Fruit fly (Drosophila melanogaster) whole organism, embryonic: ENCODE results near the gene CG14984.

Experiments
- Abd-B ChIP-seq: fragments of 200-800 bp; sonication (Bioruptor generic); optimal IDR thresholded peaks from 2 replicates; lab custom pipeline; 2018; ENCODE audit warnings: missing biosample characterization, mild to moderate bottlenecking, missing genetic modification characterization, moderate library complexity
- Bteb2 ChIP-seq: fragments of 200-800 bp; sonication (Bioruptor generic); optimal IDR thresholded peaks from 2 replicates; lab custom pipeline; 2016; ENCODE audit warnings: missing biosample characterization, missing genetic modification characterization
- CG10209 ChIP-seq: fragments of 200-800 bp; sonication (Bioruptor generic); optimal IDR thresholded peaks from 3 replicates; lab custom pipeline; 2017; ENCODE audit warnings: missing biosample characterization, mild to moderate bottlenecking, missing genetic modification characterization, missing genetic modification reagents
- CG10654 ChIP-seq: fragments of 200-800 bp; sonication (Bioruptor generic); optimal IDR thresholded peaks from 2 replicates; lab custom pipeline; 2016; ENCODE audit warnings: missing biosample characterization, missing genetic modification characterization
- CG14050 ChIP-seq: fragments of 200-800 bp; sonication (Bioruptor generic); IDR thresholded peaks from 3 replicates; pipeline ENCODE4 v1.3.6; 2022; ENCODE audit warnings: missing biosample characterization, missing genetic modification characterization
- CG14860 ChIP-seq: fragments of 200-800 bp; sonication (Bioruptor generic); IDR thresholded peaks from 3 replicates; pipeline ENCODE4 v1.3.6; 2022; ENCODE audit warnings: missing biosample characterization, missing genetic modification characterization; ENCODE audit not compliant: partially characterized antibody
- CG15269 ChIP-seq: fragments of 200-800 bp; sonication (Bioruptor generic); optimal IDR thresholded peaks from 2 replicates; lab custom pipeline; 2018; ENCODE audit warnings: missing biosample characterization, mild to moderate bottlenecking, missing genetic modification characterization, moderate library complexity
- CG17385 ChIP-seq: fragments of 200-800 bp; sonication (Bioruptor generic); optimal IDR thresholded peaks from 3 replicates; lab custom pipeline; 2018; ENCODE audit warnings: missing biosample characterization, mild to moderate bottlenecking, missing genetic modification characterization
- CG18619 ChIP-seq: fragments of 200-800 bp; sonication (Bioruptor generic); optimal IDR thresholded peaks from 3 replicates; lab custom pipeline; 2017; ENCODE audit warnings: missing biosample characterization, mild to moderate bottlenecking, missing genetic modification characterization
- CG30431 ChIP-seq: fragments of 200-800 bp; sonication (Bioruptor generic); optimal IDR thresholded peaks from 2 replicates; lab custom pipeline; 2017; ENCODE audit warnings: missing biosample characterization, missing genetic modification characterization
- CG34376 ChIP-seq: fragments of 200-800 bp; sonication (Bioruptor generic); optimal IDR thresholded peaks from 2 replicates; lab custom pipeline; 2018; ENCODE audit warnings: missing biosample characterization, mild to moderate bottlenecking, missing genetic modification characterization
- CG4328 ChIP-seq: fragments of 200-800 bp; sonication (Bioruptor generic); optimal IDR thresholded peaks from 3 replicates; lab custom pipeline; 2017; ENCODE audit warnings: missing biosample characterization, missing genetic modification reagents, missing genetic modification characterization
- CG4360 ChIP-seq: fragments of 200-800 bp; sonication (Bioruptor generic); IDR thresholded peaks from 2 replicates; pipeline ENCODE4 v1.3.6; 2022; ENCODE audit warnings: missing biosample characterization, missing genetic modification characterization
- CG5245 ChIP-seq: fragments of 200-800 bp; sonication (Bioruptor generic); optimal IDR thresholded peaks from 3 replicates; lab custom pipeline; 2016; ENCODE audit warnings: missing biosample characterization, missing genetic modification characterization
- CG7963 ChIP-seq: fragments of 200-800 bp; sonication (Bioruptor generic); IDR thresholded peaks from 3 replicates; pipeline ENCODE4 v1.3.6; 2022; ENCODE audit warnings: missing biosample characterization, missing genetic modification characterization; ENCODE audit not compliant: partially characterized antibody
- CG9609 ChIP-seq: fragments of 200-800 bp; sonication (Bioruptor generic); optimal IDR thresholded peaks from 3 replicates; lab custom pipeline; 2016; ENCODE audit warnings: missing biosample characterization, missing genetic modification characterization
- Camta ChIP-seq: fragments of 200-800 bp; sonication (Bioruptor generic); optimal IDR thresholded peaks from 2 replicates; lab custom pipeline; 2016; ENCODE audit warnings: missing biosample characterization, missing genetic modification characterization
- D19B ChIP-seq: fragments of 200-800 bp; sonication (Bioruptor generic); optimal IDR thresholded peaks from 2 replicates; lab custom pipeline; 2017; ENCODE audit warnings: missing biosample characterization, mild to moderate bottlenecking, missing genetic modification characterization
- Dip3 ChIP-seq: fragments of 200-800 bp; sonication (Bioruptor generic); optimal IDR thresholded peaks from 3 replicates; lab custom pipeline; 2016; ENCODE audit warnings: missing biosample characterization, missing genetic modification characterization
- Dll ChIP-seq: fragments of 200-800 bp; sonication (Bioruptor generic); IDR thresholded peaks from 4 replicates; pipeline ENCODE4 v1.3.6; 2022; ENCODE audit warnings: missing biosample characterization, missing genetic modification characterization; ENCODE audit not compliant: partially characterized antibody
- Elba2 ChIP-seq: fragments of 200-800 bp; sonication (Bioruptor generic); optimal IDR thresholded peaks from 3 replicates; lab custom pipeline; 2016; ENCODE audit warnings: missing biosample characterization, missing genetic modification characterization
- Ets65A ChIP-seq: fragments of 200-800 bp; sonication (Bioruptor generic); peaks from one replicate; lab custom pipeline; 2016; ENCODE audit warnings: missing biosample characterization, missing genetic modification characterization
- Ets97D ChIP-seq: fragments of 200-800 bp; sonication (Bioruptor generic); optimal IDR thresholded peaks from 3 replicates; lab custom pipeline; 2016; ENCODE audit warnings: missing biosample characterization, missing genetic modification characterization
- Mad ChIP-seq: fragments of 200-800 bp; sonication (Bioruptor generic); optimal IDR thresholded peaks from 2 replicates; lab custom pipeline; 2016; ENCODE audit warnings: missing biosample characterization, missing genetic modification characterization
- Mrtf ChIP-seq: fragments of 200-800 bp; sonication (Bioruptor generic); IDR thresholded peaks from 3 replicates; pipeline ENCODE4 v1.3.6; 2022; ENCODE audit warnings: missing biosample characterization, missing genetic modification characterization
- Opbp ChIP-seq: fragments of 200-800 bp; sonication (Bioruptor generic); IDR thresholded peaks from 3 replicates; pipeline ENCODE4 v1.3.6; 2022; ENCODE audit warnings: missing biosample characterization, missing genetic modification characterization; ENCODE audit not compliant: partially characterized antibody
- PHDP ChIP-seq: fragments of 200-800 bp; sonication (Bioruptor generic); optimal IDR thresholded peaks from 3 replicates; lab custom pipeline; 2018; ENCODE audit warnings: missing biosample characterization, mild to moderate bottlenecking, missing genetic modification characterization, moderate library complexity
- Rx ChIP-seq: fragments of 200-800 bp; sonication (Bioruptor generic); IDR thresholded peaks from 2 replicates; pipeline ENCODE4 v1.3.6; 2022; ENCODE audit warnings: missing biosample characterization, missing genetic modification characterization
- Sox100B ChIP-seq: fragments of 200-800 bp; sonication (Bioruptor generic); optimal IDR thresholded peaks from 3 replicates; lab custom pipeline; 2018; ENCODE audit warnings: missing biosample characterization, mild to moderate bottlenecking, missing genetic modification characterization
- bab2 ChIP-seq: fragments of 200-800 bp; sonication (Bioruptor generic); optimal IDR thresholded peaks from 2 replicates; lab custom pipeline; 2016; ENCODE audit warnings: missing biosample characterization, missing genetic modification characterization
- bigmax ChIP-seq: fragments of 200-800 bp; sonication (Bioruptor generic); optimal IDR thresholded peaks from 2 replicates; lab custom pipeline; 2018; ENCODE audit warnings: missing biosample characterization, mild to moderate bottlenecking, missing genetic modification characterization
- chif ChIP-seq, 2 experiments: fragments of 200-800 bp; sonication (Bioruptor generic); optimal IDR thresholded peaks; 3 replicates each; lab custom pipeline; 2016; ENCODE audit warnings: missing biosample characterization in 2 of 2, missing genetic modification characterization in 2 of 2
- ci ChIP-seq: fragments of 200-800 bp; sonication (Bioruptor generic); IDR thresholded peaks from 3 replicates; pipeline ENCODE4 v1.3.6; 2022; ENCODE audit warnings: missing biosample characterization, missing genetic modification characterization
- corto ChIP-seq: fragments of 200-800 bp; sonication (Bioruptor generic); optimal IDR thresholded peaks from 2 replicates; lab custom pipeline; 2016; ENCODE audit warnings: missing biosample characterization, mild to moderate bottlenecking, missing genetic modification characterization, moderate library complexity
- dm ChIP-seq: fragments of 200-800 bp; sonication (Bioruptor generic); optimal IDR thresholded peaks from 3 replicates; lab custom pipeline; 2016; ENCODE audit warnings: missing biosample characterization, missing genetic modification characterization
- eyg ChIP-seq: fragments of 200-800 bp; sonication (Bioruptor generic); optimal IDR thresholded peaks from 3 replicates; lab custom pipeline; 2016; ENCODE audit warnings: missing biosample characterization, missing genetic modification characterization
- gcm2 ChIP-seq: fragments of 200-800 bp; sonication (Bioruptor generic); optimal IDR thresholded peaks from 2 replicates; lab custom pipeline; 2016; ENCODE audit warnings: missing biosample characterization, missing genetic modification characterization
- grau ChIP-seq: fragments of 200-800 bp; optimal IDR thresholded peaks from 3 replicates; lab custom pipeline; 2019; ENCODE audit warnings: missing biosample characterization, mild to moderate bottlenecking, missing genetic modification characterization, moderate library complexity
- lbe ChIP-seq: fragments of 200-800 bp; sonication (Bioruptor generic); optimal IDR thresholded peaks from 2 replicates; lab custom pipeline; 2016; ENCODE audit warnings: missing biosample characterization, mild to moderate bottlenecking, missing genetic modification characterization
- mirr ChIP-seq: fragments of 200-800 bp; sonication (Bioruptor generic); optimal IDR thresholded peaks from 3 replicates; lab custom pipeline; 2018; ENCODE audit warnings: missing biosample characterization, mild to moderate bottlenecking, missing genetic modification characterization
- sd ChIP-seq: fragments of 200-800 bp; sonication (Bioruptor generic); optimal IDR thresholded peaks from 3 replicates; lab custom pipeline; 2018; ENCODE audit warnings: missing biosample characterization, mild to moderate bottlenecking, missing genetic modification characterization, moderate library complexity
- shn ChIP-seq: fragments of 200-800 bp; sonication (Bioruptor generic); optimal IDR thresholded peaks from 3 replicates; lab custom pipeline; 2016; ENCODE audit warnings: missing biosample characterization, missing genetic modification characterization
- slbo ChIP-seq: fragments of 200-800 bp; sonication (Bioruptor generic); IDR thresholded peaks from 2 replicates; pipeline ENCODE4 v1.3.6; 2022; ENCODE audit warnings: missing biosample characterization, missing genetic modification characterization
- tx ChIP-seq: fragments of 200-800 bp; sonication (Bioruptor generic); optimal IDR thresholded peaks from 2 replicates; lab custom pipeline; 2016; ENCODE audit warnings: missing biosample characterization, missing genetic modification characterization
- unpg ChIP-seq: fragments of 200-800 bp; sonication (Bioruptor generic); optimal IDR thresholded peaks from 3 replicates; lab custom pipeline; 2018; ENCODE audit warnings: missing biosample characterization, mild to moderate bottlenecking, missing genetic modification characterization, moderate library complexity
- vvl ChIP-seq: fragments of 200-800 bp; sonication (Bioruptor generic); IDR thresholded peaks from 2 replicates; pipeline ENCODE4 v1.3.6; 2022; ENCODE audit warnings: missing biosample characterization, missing genetic modification characterization
- yki ChIP-seq: fragments of >200 bp; optimal IDR thresholded peaks from 3 replicates; lab custom pipeline; 2018
- zen2 ChIP-seq: fragments of 200-800 bp; sonication (Bioruptor generic); IDR thresholded peaks from 3 replicates; pipeline ENCODE4 v1.3.6; 2022; ENCODE audit warnings: missing biosample characterization, missing genetic modification characterization; ENCODE audit not compliant: partially characterized antibody
- zfh1 ChIP-seq: fragments of 200-800 bp; sonication (Bioruptor generic); IDR thresholded peaks from 3 replicates; pipeline ENCODE4 v1.3.6; 2022; ENCODE audit warnings: missing biosample characterization, missing genetic modification characterization

CG14984 gene

dm6 chr3L:3940075-3940819 is 12.1 kb downstream of the CG14984 start, which contains the start of gene CG12766 (continued):
- TF ChIP-seq CG4360 (GFP tag; lab: Robert Waterston, UW) (no peak), bab2 (no peak), CG15269 (tag; lab: Kevin White, UChicago) (peak; percentile 36), dm (no peak), PHDP (tag; lab: Kevin White, UChicago) (peak; percentile 22), Mrtf (GFP tag; lab: Robert Waterston, UW) (no peak), slbo (GFP tag; lab: Robert Waterston, UW) (peak; percentile 29; the same call in 1 of the 2 replicates), unpg (GFP tag; lab: Kevin White, UChicago) (no peak)

- TF ChIP-seq corto (GFP tag; lab: Kevin White, UChicago) (no peak), CG17385 (GFP tag; lab: Kevin White, UChicago) (no peak), gcm2 (GFP tag; lab: Kevin White, UChicago) (no peak), Bteb2 (no peak), Dip3 (GFP tag; lab: Kevin White, UChicago) (no peak), Dll (peak; percentile 87; the same call in 3 of the 4 replicates), CG14860 (GFP tag; lab: Robert Waterston, UW) (peak; percentile 66; the same call in 2 of the 3 replicates), CG30431 (GFP tag; lab: Kevin White, UChicago) (no peak), bigmax (GFP tag; lab: Kevin White, UChicago) (no peak), Ets97D (peak; percentile 30), yki (lab: Kevin White, UChicago) (no peak), zen2 (GFP tag; lab: Robert Waterston, UW) (peak; percentile 82), CG14050 (GFP tag; lab: Robert Waterston, UW) (no peak), tx (GFP tag; lab: Kevin White, UChicago) (no peak), sd (tag; lab: Kevin White, UChicago) (no peak), CG7963 (peak; percentile 52; the same call in 2 of the 3 replicates), shn (GFP tag; lab: Kevin White, UChicago) (no peak), grau (no peak), CG18619 (no peak), Ets65A (GFP tag; lab: Kevin White, UChicago) (no peak), Opbp (GFP tag; lab: Robert Waterston, UW) (peak; percentile 85; the same call in 2 of the 3 replicates), CG10209 (GFP tag; lab: Kevin White, UChicago) (no peak), Elba2 (GFP tag; lab: Kevin White, UChicago) (no peak), D19B (GFP tag; lab: Kevin White, UChicago) (no peak), zfh1 (no peak), eyg (GFP tag; lab: Kevin White, UChicago) (no peak), Sox100B (GFP tag; lab: Kevin White, UChicago) (no peak), CG10654 (GFP tag; lab: Kevin White, UChicago) (no peak), Rx (GFP tag; lab: Robert Waterston, UW) (no peak), Camta (GFP tag; lab: Kevin White, UChicago) (no peak), chif (GFP tag; optimal IDR thresholded peaks at IDR 0.05; lab: Kevin White, UChicago) (no peak), CG5245 (GFP tag; lab: Kevin White, UChicago) (no peak), vvl (GFP tag; lab: Robert Waterston, UW) (no peak), mirr (no peak), CG9609 (GFP tag; lab: Kevin White, UChicago) (no peak), CG34376 (GFP tag; lab: Kevin White, UChicago) (no peak), ci (GFP tag; lab: Robert Waterston, UW) (no peak), lbe (no peak), Mad (GFP tag; lab: Kevin White, UChicago) (no peak), Abd-B (no peak), CG4328 (GFP tag; lab: Kevin White, UChicago) (no peak)
These were observed 14.5 kb downstream of the CG14984 start, which contains the start of gene CG10866 for dm6 chr3L:3937806-3938205. Gene CG10866 (minus strand): TSS chr3L:3937992.
